Fruit fly (Drosophila melanogaster): ENCODE results near the gene CG3226.
A peak's percentile ranks its signal among the peaks of the same experiment; 100 is the strongest.

Gene CG3226

DNA sequence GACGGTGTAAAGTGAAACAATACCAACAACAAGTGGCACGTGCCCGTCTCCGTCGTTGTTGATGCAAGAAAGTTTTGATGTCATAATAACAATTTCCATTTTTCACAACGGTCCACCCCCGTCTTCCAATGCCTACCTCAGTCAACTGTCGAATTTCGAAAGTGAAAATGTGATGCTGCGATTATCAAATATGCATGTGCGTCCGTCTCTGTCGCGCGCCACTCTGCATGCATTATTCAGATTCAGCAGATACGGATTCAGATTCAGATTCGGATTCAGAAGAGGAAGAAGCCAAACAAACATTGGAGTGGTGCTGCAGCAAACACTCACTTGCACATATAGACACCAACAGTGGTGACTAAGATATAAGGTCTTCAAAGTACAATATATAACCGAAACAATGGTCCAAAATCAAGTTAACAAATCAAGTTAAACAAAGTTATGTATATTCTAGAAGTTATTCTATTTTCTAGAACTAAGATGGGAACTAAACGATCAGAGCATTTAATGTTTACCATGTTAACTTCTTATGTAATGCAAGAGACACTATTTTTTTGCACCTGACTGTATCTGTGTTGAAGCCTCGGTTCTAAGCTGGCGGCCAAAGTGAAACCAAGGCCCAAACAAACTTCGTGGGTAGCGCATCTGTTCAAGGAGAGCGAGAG is 11.3 kb downstream of the CG3226 start (continued):
- no peak for TF ChIP-seq CG6683 (GFP tag; optimal IDR thresholded peaks at IDR 0.05)
- TF ChIP-seq CG14710 (tag; optimal IDR thresholded peaks at IDR 0.05) = peak; percentile 35
- TF ChIP-seq CG11504 (tag; optimal IDR thresholded peaks at IDR 0.05) = peak; percentile 52
- no peak for TF ChIP-seq CG34422 (GFP tag; IDR thresholded peaks at IDR 0.05)
- TF ChIP-seq CG14667 (GFP tag; IDR thresholded peaks at IDR 0.05) = no peak
- TF ChIP-seq CG15479 (GFP tag; optimal IDR thresholded peaks at IDR 0.05) = no peak
- TF ChIP-seq Max (GFP tag; optimal IDR thresholded peaks at IDR 0.05) = no peak
- no peak for TF ChIP-seq H2.0 (GFP tag; IDR thresholded peaks at IDR 0.05)
- TF ChIP-seq slbo (GFP tag; IDR thresholded peaks at IDR 0.05) = no peak
- no peak for TF ChIP-seq hb (GFP tag; IDR thresholded peaks at IDR 0.05; ENCODE audit: partially characterized antibody)
- no peak for TF ChIP-seq CG13894 (tag; optimal IDR thresholded peaks at IDR 0.05)
- TF ChIP-seq CG10959 (GFP tag; IDR thresholded peaks at IDR 0.05) = no peak
- TF ChIP-seq aop (GFP tag; IDR thresholded peaks at IDR 0.05) = no peak
- no peak for TF ChIP-seq Kr (GFP tag; optimal IDR thresholded peaks at IDR 0.05)
- no peak for TF ChIP-seq Meics (GFP tag; optimal IDR thresholded peaks at IDR 0.05)
- TF ChIP-seq Mad (GFP tag; optimal IDR thresholded peaks at IDR 0.05) = no peak
- no peak for TF ChIP-seq CG9437 (GFP tag; optimal IDR thresholded peaks at IDR 0.05)
- TF ChIP-seq CG14860 (GFP tag; IDR thresholded peaks at IDR 0.05; ENCODE audit: partially characterized antibody) = no peak
- TF ChIP-seq exex (tag; optimal IDR thresholded peaks at IDR 0.05) = no peak
- TF ChIP-seq D19A (tag; optimal IDR thresholded peaks at IDR 0.05) = no peak
- no peak for TF ChIP-seq slp2 (GFP tag; optimal IDR thresholded peaks at IDR 0.05)
- peak; percentile 67 for TF ChIP-seq CG10979 (tag; optimal IDR thresholded peaks at IDR 0.05)
- TF ChIP-seq dmrt11E (tag; optimal IDR thresholded peaks at IDR 0.05) = peak; percentile 40
- no peak for TF ChIP-seq CG8281 (tag; optimal IDR thresholded peaks at IDR 0.05)
- no peak for TF ChIP-seq amos (GFP tag; IDR thresholded peaks at IDR 0.05; ENCODE audit: partially characterized antibody)
- TF ChIP-seq Sox102F (GFP tag; optimal IDR thresholded peaks at IDR 0.05) = peak; percentile 41
- TF ChIP-seq CG13287 (GFP tag; IDR thresholded peaks at IDR 0.05; ENCODE audit: partially characterized antibody) = no peak
- no peak for TF ChIP-seq CG9932 (GFP tag; IDR thresholded peaks at IDR 0.05)
- no peak for TF ChIP-seq insv (GFP tag; optimal IDR thresholded peaks at IDR 0.05)
- TF ChIP-seq oc (tag; optimal IDR thresholded peaks at IDR 0.05) = no peak
- TF ChIP-seq CG15696 (tag; optimal IDR thresholded peaks at IDR 0.05) = peak; percentile 4
- TF ChIP-seq dysf (GFP tag; IDR thresholded peaks at IDR 0.05) = 0 out of 3 replicates have a peak, but pooled peaks have one; percentile 10
- no peak for TF ChIP-seq ranshi (GFP tag; IDR thresholded peaks at IDR 0.05)
- TF ChIP-seq YL-1 (GFP tag; optimal IDR thresholded peaks at IDR 0.05) = no peak
- peak; percentile 21 to 25 for TF ChIP-seq chif (GFP tag; optimal IDR thresholded peaks at IDR 0.05)
- no peak for TF ChIP-seq hth (optimal IDR thresholded peaks at IDR 0.05)
- TF ChIP-seq CG10462 (GFP tag; optimal IDR thresholded peaks at IDR 0.05) = no peak
- TF ChIP-seq fd3F (GFP tag; optimal IDR thresholded peaks at IDR 0.05) = no peak
- TF ChIP-seq ken (GFP tag; IDR thresholded peaks at IDR 0.05) = no peak
- no peak for TF ChIP-seq CG3726 (GFP tag; IDR thresholded peaks at IDR 0.05)
- TF ChIP-seq BtbVII (GFP tag; optimal IDR thresholded peaks at IDR 0.05) = no peak
- TF ChIP-seq fru (optimal IDR thresholded peaks at IDR 0.05) = no peak
- no peak for TF ChIP-seq CG9215 (GFP tag; IDR thresholded peaks at IDR 0.05)
- no peak for TF ChIP-seq fd102C (GFP tag; optimal IDR thresholded peaks at IDR 0.05)
- no peak for TF ChIP-seq NC2β (GFP tag; optimal IDR thresholded peaks at IDR 0.05)
- no peak for TF ChIP-seq klu (GFP tag; IDR thresholded peaks at IDR 0.05)
- no peak for TF ChIP-seq CG6854 (GFP tag; optimal IDR thresholded peaks at IDR 0.05)
- TF ChIP-seq CG11695 (GFP tag; IDR thresholded peaks at IDR 0.05) = peak; percentile 61; the same call in 1 of the 3 replicates
- TF ChIP-seq peb (GFP tag; IDR thresholded peaks at IDR 0.05) = no peak; the same call in 1 of the 2 replicates
- TF ChIP-seq Dbx (GFP tag; IDR thresholded peaks at IDR 0.05) = no peak
- no peak for TF ChIP-seq CG4282 (GFP tag; optimal IDR thresholded peaks at IDR 0.05)

Data from whole organism, embryonic.